Worm (Caenorhabditis elegans) whole organism, L3 larva: Measurements from ENCODE around the gene nhr-7.

Source experiments
- aly-2 ChIP-seq: fragments of 150-350 bp; optimal IDR thresholded peaks from 2 replicates; lab custom pipeline; 2014; ENCODE audit warnings: missing biosample characterization, missing genetic modification characterization
- egl-27 ChIP-seq: sonication (generic microtip); optimal IDR thresholded peaks from 4 replicates; lab custom pipeline; 2017; ENCODE audit warnings: missing biosample characterization, missing genetic modification reagents, missing genetic modification characterization
- nhr-12 ChIP-seq: fragments of 150-350 bp; optimal IDR thresholded peaks from 2 replicates; lab custom pipeline; 2014; ENCODE audit warnings: missing biosample characterization, missing genetic modification characterization
- nhr-77 ChIP-seq: fragments of 150-350 bp; optimal IDR thresholded peaks from 2 replicates; lab custom pipeline; 2014; ENCODE audit warnings: missing biosample characterization, missing genetic modification characterization
- pha-4 ChIP-seq: fragments of 150-350 bp; optimal IDR thresholded peaks from 2 replicates; lab custom pipeline; 2014; ENCODE audit warnings: missing biosample characterization, missing genetic modification reagents, missing genetic modification characterization
- skn-1 ChIP-seq: fragments of 150-350 bp; optimal IDR thresholded peaks from 2 replicates; lab custom pipeline; 2014; ENCODE audit warnings: missing biosample characterization, missing genetic modification characterization
- unc-39 ChIP-seq: sonication (generic microtip); optimal IDR thresholded peaks from 4 replicates; lab custom pipeline; 2017; ENCODE audit warnings: missing biosample characterization, missing genetic modification characterization
- ztf-11 ChIP-seq: fragments of 150-350 bp; optimal IDR thresholded peaks from 2 replicates; lab custom pipeline; 2014; ENCODE audit warnings: missing biosample characterization, missing genetic modification characterization
- ztf-4 ChIP-seq: fragments of 150-350 bp; optimal IDR thresholded peaks from 2 replicates; lab custom pipeline; 2014; ENCODE audit warnings: missing biosample characterization, missing genetic modification characterization

- TF ChIP-seq nhr-12 (tag; lab: Kevin White, UChicago) (no peak), aly-2 (tag; lab: Kevin White, UChicago) (no peak), ztf-11 (tag; lab: Kevin White, UChicago) (no peak), unc-39 (tag; lab: Kevin White, UChicago) (no peak), egl-27 (tag; lab: Kevin White, UChicago) (no peak), pha-4 (tag; lab: Kevin White, UChicago) (peak; percentile 72), skn-1 (tag; lab: Kevin White, UChicago) (no peak), ztf-4 (no peak), nhr-77 (no peak)
Measured at ce11 chrIV:11271262-11271661, at the start of gene nhr-7.
